Worm (Caenorhabditis elegans) whole organism, young adult: Measurements from ENCODE around the gene R155.5.

ENCODE experiments used
- B0035.1 ChIP-seq: sonication (generic microtip); optimal IDR thresholded peaks from 2 replicates; lab custom pipeline; 2016; ENCODE audit warnings: missing genetic modification characterization, mild to moderate bottlenecking, missing compliant biosample characterization, missing genotype, missing genetic modification reagents
- B0261.1 ChIP-seq: sonication (generic microtip); optimal IDR thresholded peaks from 2 replicates; lab custom pipeline; 2016; ENCODE audit warnings: mild to moderate bottlenecking, missing genetic modification characterization, moderate library complexity, missing compliant biosample characterization
- B0336.3 ChIP-seq: fragments of 200-800 bp; sonication (Bioruptor generic); IDR thresholded peaks from 2 replicates; pipeline ENCODE4 v1.3.6; 2022; ENCODE audit warnings: missing genetic modification characterization, missing compliant biosample characterization
- C17E4.6 ChIP-seq: fragments of 200-800 bp; sonication (Bioruptor generic); IDR thresholded peaks from 2 replicates; pipeline ENCODE4 v1.3.6; 2022; ENCODE audit warnings: missing genetic modification reagents, missing genetic modification characterization, missing compliant biosample characterization
- D2030.7 ChIP-seq: fragments of 200-800 bp; sonication (Bioruptor generic); IDR thresholded peaks from 2 replicates; pipeline ENCODE4 v1.3.6; 2022; ENCODE audit warnings: missing genetic modification reagents, missing genetic modification characterization, missing compliant biosample characterization
- F10E7.11 ChIP-seq: sonication (generic microtip); optimal IDR thresholded peaks from 2 replicates; lab custom pipeline; 2017; ENCODE audit warnings: mild to moderate bottlenecking, missing genetic modification characterization, moderate library complexity, missing compliant biosample characterization
- F22D6.2 ChIP-seq: sonication (generic microtip); optimal IDR thresholded peaks from 2 replicates; lab custom pipeline; 2016; ENCODE audit warnings: mild to moderate bottlenecking, missing genetic modification characterization, missing compliant biosample characterization
- F33H1.4 ChIP-seq: fragments of 200-800 bp; sonication (Bioruptor generic); IDR thresholded peaks from 2 replicates; pipeline ENCODE4 v1.3.6; 2022; ENCODE audit warnings: missing genetic modification reagents, missing genetic modification characterization, missing compliant biosample characterization
- F57A8.1 ChIP-seq: fragments of 200-800 bp; sonication (Bioruptor generic); optimal IDR thresholded peaks from 2 replicates; lab custom pipeline; 2018; ENCODE audit warnings: mild to moderate bottlenecking, missing genetic modification characterization, moderate library complexity, missing compliant biosample characterization
- F57C9.4 ChIP-seq: sonication (generic microtip); optimal IDR thresholded peaks from 2 replicates; lab custom pipeline; 2017; ENCODE audit warnings: mild to moderate bottlenecking, missing genetic modification characterization, missing compliant biosample characterization
- K12H6.12 ChIP-seq: fragments of 200-800 bp; sonication (Bioruptor generic); optimal IDR thresholded peaks from 2 replicates; lab custom pipeline; 2018; ENCODE audit warnings: mild to moderate bottlenecking, missing genetic modification characterization, missing compliant biosample characterization
- Y53F4B.3 ChIP-seq: fragments of 200-800 bp; sonication (Bioruptor generic); IDR thresholded peaks from 2 replicates; pipeline ENCODE4 v1.3.6; 2022; ENCODE audit warnings: missing genetic modification reagents, missing genetic modification characterization, missing compliant biosample characterization
- Y53G8AR.9 ChIP-seq: fragments of 200-800 bp; sonication (Bioruptor generic); conservative IDR thresholded peaks from 2 replicates; pipeline ENCODE4 v1.3.6; 2022; ENCODE audit warnings: missing genetic modification reagents, missing genetic modification characterization, missing compliant biosample characterization
- Y79H2A.3 ChIP-seq: fragments of 200-800 bp; sonication (Bioruptor generic); conservative IDR thresholded peaks from 2 replicates; pipeline ENCODE4 v1.3.6; 2022; ENCODE audit warnings: missing genetic modification reagents, missing genetic modification characterization, missing compliant biosample characterization
- Y95B8A.8 ChIP-seq: fragments of 200-800 bp; sonication (Bioruptor generic); IDR thresholded peaks from 2 replicates; pipeline ENCODE4 v1.3.6; 2022; ENCODE audit warnings: missing genetic modification reagents, missing genetic modification characterization, missing compliant biosample characterization
- akir-1 ChIP-seq: fragments of 200-800 bp; sonication (Bioruptor generic); optimal IDR thresholded peaks from 2 replicates; lab custom pipeline; 2018; ENCODE audit warnings: mild to moderate bottlenecking, missing genetic modification characterization, moderate library complexity, missing compliant biosample characterization
- aptf-3 ChIP-seq: fragments of 200-800 bp; sonication (Bioruptor generic); IDR thresholded peaks from 2 replicates; pipeline ENCODE4 v1.3.6; 2022; ENCODE audit warnings: missing genetic modification characterization, missing compliant biosample characterization
- atf-7 ChIP-seq: sonication (generic microtip); optimal IDR thresholded peaks from 2 replicates; lab custom pipeline; 2017; ENCODE audit warnings: mild to moderate bottlenecking, missing genetic modification characterization, missing compliant biosample characterization
- attf-5 ChIP-seq: fragments of 200-800 bp; sonication (Bioruptor generic); optimal IDR thresholded peaks from 2 replicates; lab custom pipeline; 2018; ENCODE audit warnings: mild to moderate bottlenecking, missing genetic modification characterization, missing compliant biosample characterization
- bed-2 ChIP-seq: fragments of 200-800 bp; sonication (Bioruptor generic); IDR thresholded peaks from 2 replicates; pipeline ENCODE4 v1.3.6; 2022; ENCODE audit warnings: missing genetic modification reagents, missing genetic modification characterization, missing compliant biosample characterization
- ccch-3 ChIP-seq: fragments of 200-800 bp; sonication (Bioruptor generic); optimal IDR thresholded peaks from 2 replicates; lab custom pipeline; 2018; ENCODE audit warnings: mild to moderate bottlenecking, missing genetic modification characterization, missing compliant biosample characterization
- cebp-2 ChIP-seq: fragments of 200-800 bp; sonication (Bioruptor generic); IDR thresholded peaks from 2 replicates; pipeline ENCODE4 v1.3.6; 2022; ENCODE audit warnings: missing genetic modification characterization, missing compliant biosample characterization
- dpl-1 ChIP-seq: fragments of 150-350 bp; optimal IDR thresholded peaks from 2 replicates; lab custom pipeline; 2014; ENCODE audit warnings: missing biosample characterization, missing genetic modification reagents, missing genetic modification characterization
- fkh-3 ChIP-seq: sonication (generic microtip); optimal IDR thresholded peaks from 2 replicates; lab custom pipeline; 2016; ENCODE audit warnings: mild to moderate bottlenecking, missing genetic modification characterization, missing compliant biosample characterization
- gei-17 ChIP-seq: fragments of 200-800 bp; sonication (Bioruptor generic); optimal IDR thresholded peaks from 2 replicates; lab custom pipeline; 2018; ENCODE audit warnings: mild to moderate bottlenecking, missing genetic modification characterization, missing compliant biosample characterization
- hlh-12 ChIP-seq: sonication (generic microtip); optimal IDR thresholded peaks from 2 replicates; lab custom pipeline; 2016; ENCODE audit warnings: missing genetic modification characterization, missing compliant biosample characterization
- hsf-1 ChIP-seq: fragments of 200-800 bp; sonication (Bioruptor generic); IDR thresholded peaks from 2 replicates; pipeline ENCODE4 v1.3.6; 2022; ENCODE audit warnings: missing genetic modification reagents, missing genetic modification characterization, missing compliant biosample characterization
- let-526 ChIP-seq: fragments of 200-800 bp; sonication (Bioruptor generic); IDR thresholded peaks from 2 replicates; pipeline ENCODE4 v1.3.6; 2022; ENCODE audit warnings: missing genetic modification reagents, missing genetic modification characterization, missing compliant biosample characterization
- let-607 ChIP-seq, 2 experiments: fragments of 200-800 bp in 1 of 2; sonication (Bioruptor generic) in 1 of 2; sonication (generic microtip) in 1 of 2; optimal IDR thresholded peaks; 2 replicates each; lab custom pipeline; 2016 to 2018; ENCODE audit warnings: mild to moderate bottlenecking in 2 of 2, missing compliant biosample characterization in 2 of 2, missing genetic modification characterization in 2 of 2, moderate library complexity in 2 of 2, missing genotype in 1 of 2
- lin-26 ChIP-seq: fragments of 200-800 bp; sonication (Bioruptor generic); IDR thresholded peaks from 2 replicates; pipeline ENCODE4 v1.3.6; 2022; ENCODE audit warnings: missing genetic modification reagents, missing genetic modification characterization, missing compliant biosample characterization
- lin-40 ChIP-seq: sonication (generic microtip); optimal IDR thresholded peaks from 2 replicates; lab custom pipeline; 2016; ENCODE audit warnings: missing genetic modification characterization, mild to moderate bottlenecking, missing compliant biosample characterization, missing genotype, missing genetic modification reagents
- madf-3 ChIP-seq: fragments of 200-800 bp; sonication (Bioruptor generic); IDR thresholded peaks from 2 replicates; pipeline ENCODE4 v1.3.6; 2022; ENCODE audit warnings: missing genetic modification reagents, missing genetic modification characterization, missing compliant biosample characterization
- mcd-1 ChIP-seq: fragments of 200-800 bp; sonication (Bioruptor generic); IDR thresholded peaks from 2 replicates; pipeline ENCODE4 v1.3.6; 2022; ENCODE audit warnings: missing genetic modification reagents, missing genetic modification characterization, missing compliant biosample characterization
- mel-28 ChIP-seq: sonication (generic microtip); optimal IDR thresholded peaks from 2 replicates; lab custom pipeline; 2016; ENCODE audit warnings: borderline replicate concordance, mild to moderate bottlenecking, missing genetic modification characterization, missing compliant biosample characterization
- pha-4 ChIP-seq: fragments of 150-350 bp; sonication (generic microtip); optimal IDR thresholded peaks from 2 replicates; lab custom pipeline; 2014; ENCODE audit warnings: missing biosample characterization, missing genetic modification reagents, missing genetic modification characterization
- rcor-1 ChIP-seq: fragments of 200-800 bp; sonication (Bioruptor generic); IDR thresholded peaks from 2 replicates; pipeline ENCODE4 v1.3.6; 2022; ENCODE audit warnings: missing genetic modification reagents, missing genetic modification characterization, missing compliant biosample characterization
- snpc-3.4 ChIP-seq: sonication (generic microtip); optimal IDR thresholded peaks from 2 replicates; lab custom pipeline; 2017; ENCODE audit warnings: missing genetic modification characterization, mild to moderate bottlenecking, missing compliant biosample characterization, antibody characterized with exemption, moderate library complexity, missing genotype, missing genetic modification reagents
- somi-1 ChIP-seq: fragments of 200-800 bp; sonication (Bioruptor generic); optimal IDR thresholded peaks from 2 replicates; lab custom pipeline; 2018; ENCODE audit warnings: mild to moderate bottlenecking, missing genetic modification characterization, missing compliant biosample characterization
- unc-130 ChIP-seq: sonication (generic microtip); optimal IDR thresholded peaks from 2 replicates; lab custom pipeline; 2016; ENCODE audit warnings: missing genetic modification reagents, missing genetic modification characterization, missing compliant biosample characterization
- xnd-1 ChIP-seq: sonication (generic microtip); optimal IDR thresholded peaks from 2 replicates; lab custom pipeline; 2016; ENCODE audit warnings: missing genotype, missing genetic modification reagents, missing genetic modification characterization, missing compliant biosample characterization
- zim-3 ChIP-seq: sonication (generic microtip); optimal IDR thresholded peaks from 2 replicates; lab custom pipeline; 2017; ENCODE audit warnings: mild to moderate bottlenecking, missing genetic modification characterization, moderate library complexity, missing compliant biosample characterization
- ztf-22 ChIP-seq: fragments of 200-800 bp; sonication (Bioruptor generic); optimal IDR thresholded peaks from 2 replicates; lab custom pipeline; 2018; ENCODE audit warnings: mild to moderate bottlenecking, missing genetic modification characterization, moderate library complexity, missing compliant biosample characterization
- ztf-26 ChIP-seq: sonication (generic microtip); optimal IDR thresholded peaks from 2 replicates; lab custom pipeline; 2017; ENCODE audit warnings: missing genetic modification characterization, missing compliant biosample characterization
- ztf-28 ChIP-seq: fragments of 200-800 bp; sonication (Bioruptor generic); IDR thresholded peaks from 2 replicates; pipeline ENCODE4 v1.3.6; 2022; ENCODE audit warnings: missing genetic modification reagents, missing genetic modification characterization, missing compliant biosample characterization

R155.5 gene

ce11 chrIII:1970433-1970832 is at the start of gene R155.5:
R155.5 (minus strand) TSS chrIII:1970533.
- TF ChIP-seq lin-26 (GFP tag; lab: Robert Waterston, UW) (no peak), somi-1 (GFP tag; lab: Kevin White, UChicago) (no peak), D2030.7 (GFP tag; lab: Robert Waterston, UW) (no peak), F57C9.4 (tag; lab: Kevin White, UChicago) (no peak), ztf-26 (tag; lab: Kevin White, UChicago) (no peak), cebp-2 (GFP tag; lab: Robert Waterston, UW) (no peak), F33H1.4 (no peak), mel-28 (tag; lab: Kevin White, UChicago) (no peak), atf-7 (no peak), B0035.1 (tag; lab: Kevin White, UChicago) (no peak), pha-4 (no peak), ztf-22 (no peak), snpc-3.4 (no peak), rcor-1 (no peak), lin-40 (tag; lab: Kevin White, UChicago) (no peak), Y53G8AR.9 (no peak), ztf-28 (no peak), hsf-1 (GFP tag; lab: Robert Waterston, UW) (no peak), xnd-1 (tag; lab: Kevin White, UChicago) (no peak), akir-1 (GFP tag; lab: Kevin White, UChicago) (no peak)

ce11 chrIII:2015494-2015893 is 45.2 kb upstream of the R155.5 start:
- no peak for TF ChIP-seq unc-130 (GFP tag; lab: Kevin White, UChicago)
- no peak for TF ChIP-seq Y79H2A.3 (GFP tag; lab: Robert Waterston, UW)
- TF ChIP-seq let-607 (tag; optimal IDR thresholded peaks at IDR 0.05; lab: Kevin White, UChicago): no peak
- TF ChIP-seq madf-3 (GFP tag; lab: Robert Waterston, UW): no peak
- no peak for TF ChIP-seq fkh-3 (tag; lab: Kevin White, UChicago)
- no peak for TF ChIP-seq let-526
- TF ChIP-seq somi-1 (GFP tag; lab: Kevin White, UChicago): no peak
- TF ChIP-seq dpl-1 (GFP tag; lab: Kevin White, UChicago): no peak
- no peak for TF ChIP-seq attf-5 (GFP tag; lab: Kevin White, UChicago)
- TF ChIP-seq C17E4.6 (GFP tag; lab: Robert Waterston, UW): no peak

ce11 chrIII:2013156-2013854 is 43.0 kb upstream of the R155.5 start:
- TF ChIP-seq dpl-1 (GFP tag; lab: Kevin White, UChicago) (no peak), F10E7.11 (no peak), lin-40 (tag; lab: Kevin White, UChicago) (no peak), B0261.1 (tag; lab: Kevin White, UChicago) (no peak), unc-130 (GFP tag; lab: Kevin White, UChicago) (no peak), B0336.3 (GFP tag; lab: Robert Waterston, UW) (no peak), aptf-3 (GFP tag; lab: Robert Waterston, UW) (0 out of 2 replicates have a peak, but pooled peaks have one; percentile 23), Y79H2A.3 (GFP tag; lab: Robert Waterston, UW) (no peak)
- TF ChIP-seq, all 124 proteins: peak for 1

ce11 chrIII:2012561-2012960 is 42.2 kb upstream of the R155.5 start:
- TF ChIP-seq attf-5 (GFP tag; lab: Kevin White, UChicago) (no peak), Y53F4B.3 (GFP tag; lab: Robert Waterston, UW) (no peak), B0261.1 (tag; lab: Kevin White, UChicago) (no peak), hlh-12 (no peak), ccch-3 (GFP tag; lab: Kevin White, UChicago) (no peak), atf-7 (no peak), bed-2 (GFP tag; lab: Robert Waterston, UW) (no peak), Y95B8A.8 (GFP tag; lab: Robert Waterston, UW) (no peak), F22D6.2 (tag; lab: Kevin White, UChicago) (no peak), F57A8.1 (GFP tag; lab: Kevin White, UChicago) (no peak), zim-3 (tag; lab: Kevin White, UChicago) (no peak), K12H6.12 (tag; lab: Kevin White, UChicago) (no peak), gei-17 (no peak), mcd-1 (no peak)
